Fruit fly (Drosophila melanogaster): ENCODE results near the gene noc.

The noc gene

dm6 chr2L:14458187-14458899 is 32.3 kb upstream of the noc start (continued):
- TF ChIP-seq Abd-B (GFP tag; optimal IDR thresholded peaks at IDR 0.05) = peak; percentile 46
- no peak for TF ChIP-seq trem (tag; optimal IDR thresholded peaks at IDR 0.05)
- no peak for TF ChIP-seq CG17912 (GFP tag; optimal IDR thresholded peaks at IDR 0.05)
- TF ChIP-seq CG13287 (GFP tag; IDR thresholded peaks at IDR 0.05; ENCODE audit: partially characterized antibody) = no peak
- TF ChIP-seq CG31365 (tag; optimal IDR thresholded peaks at IDR 0.05) = no peak
- TF ChIP-seq so (GFP tag; IDR thresholded peaks at IDR 0.05) = peak; percentile 59; the same call in 1 of the 3 replicates
- TF ChIP-seq knrl (GFP tag; IDR thresholded peaks at IDR 0.05; ENCODE audit: partially characterized antibody) = no peak
- TF ChIP-seq kah (GFP tag; optimal IDR thresholded peaks at IDR 0.05) = no peak
- TF ChIP-seq CG17829 (tag; optimal IDR thresholded peaks at IDR 0.05) = no peak
- peak; percentile 31; the same call in 1 of the 2 replicates for TF ChIP-seq CG6689 (GFP tag; IDR thresholded peaks at IDR 0.05)
- no peak for TF ChIP-seq BEAF-32 (GFP tag; optimal IDR thresholded peaks at IDR 0.05)
- TF ChIP-seq CG14014 (GFP tag; IDR thresholded peaks at IDR 0.05) = peak; percentile 66
- TF ChIP-seq insv (GFP tag; optimal IDR thresholded peaks at IDR 0.05) = no peak
- TF ChIP-seq CG17359 (tag; optimal IDR thresholded peaks at IDR 0.05) = peak; percentile 32
- peak; percentile 71 for TF ChIP-seq org-1 (GFP tag; optimal IDR thresholded peaks at IDR 0.05)
- TF ChIP-seq lbe (GFP tag; optimal IDR thresholded peaks at IDR 0.05) = no peak
- TF ChIP-seq CG14667 (GFP tag; IDR thresholded peaks at IDR 0.05) = 0 out of 2 replicates have a peak, but pooled peaks have one; percentile 22
- TF ChIP-seq Dbx (GFP tag; IDR thresholded peaks at IDR 0.05) = no peak
- no peak for TF ChIP-seq Scr (GFP tag; IDR thresholded peaks at IDR 0.05; ENCODE audit: partially characterized antibody)
- TF ChIP-seq zf30C (GFP tag; optimal IDR thresholded peaks at IDR 0.05) = no peak
- no peak for TF ChIP-seq CG31441 (GFP tag; IDR thresholded peaks at IDR 0.05)
- TF ChIP-seq CG16815 (GFP tag; optimal IDR thresholded peaks at IDR 0.05) = peak; percentile 33
- no peak for TF ChIP-seq oc (tag; optimal IDR thresholded peaks at IDR 0.05)
- peak; percentile 82 for TF ChIP-seq lmd (GFP tag; IDR thresholded peaks at IDR 0.05)
- TF ChIP-seq gcm2 (GFP tag; optimal IDR thresholded peaks at IDR 0.05) = no peak
- TF ChIP-seq CG8944 (GFP tag; optimal IDR thresholded peaks at IDR 0.05) = peak; percentile 66
- no peak for TF ChIP-seq repo (GFP tag; optimal IDR thresholded peaks at IDR 0.05)
- peak; percentile 44 for TF ChIP-seq Bdp1 (GFP tag; optimal IDR thresholded peaks at IDR 0.05)
- TF ChIP-seq CG15073 (GFP tag; optimal IDR thresholded peaks at IDR 0.05) = no peak
- TF ChIP-seq CG17328 (GFP tag; IDR thresholded peaks at IDR 0.05) = peak; percentile 64; the same call in 1 of the 2 replicates
- TF ChIP-seq CG8359 (GFP tag; optimal IDR thresholded peaks at IDR 0.05; ENCODE audit: borderline replicate concordance) = no peak
- peak; percentile 46 for TF ChIP-seq CG12104 (GFP tag; optimal IDR thresholded peaks at IDR 0.05)
- TF ChIP-seq Dfd (GFP tag; optimal IDR thresholded peaks at IDR 0.05) = no peak
- TF ChIP-seq CG34376 (GFP tag; optimal IDR thresholded peaks at IDR 0.05) = no peak
- peak; percentile 86 for TF ChIP-seq sr (GFP tag; IDR thresholded peaks at IDR 0.05)
- TF ChIP-seq croc (GFP tag; conservative IDR thresholded peaks at IDR 0.05) = peak; percentile 43; the same call in 2 of the 3 replicates
- peak; percentile 38 for TF ChIP-seq CG1647 (GFP tag; optimal IDR thresholded peaks at IDR 0.05)
- TF ChIP-seq emc (GFP tag; optimal IDR thresholded peaks at IDR 0.05) = no peak
- TF ChIP-seq CG4404 (GFP tag; IDR thresholded peaks at IDR 0.05) = no peak
- TF ChIP-seq Atf6 (GFP tag; IDR thresholded peaks at IDR 0.05) = peak; percentile 66; the same call in 1 of the 2 replicates
- no peak; the same call in 1 of the 2 replicates for TF ChIP-seq CG9215 (GFP tag; IDR thresholded peaks at IDR 0.05)
- TF ChIP-seq CG32772 (GFP tag; IDR thresholded peaks at IDR 0.05) = no peak; the same call in 1 of the 2 replicates
- TF ChIP-seq B-H2 (GFP tag; optimal IDR thresholded peaks at IDR 0.05) = no peak
- TF ChIP-seq Xbp1 (GFP tag; optimal IDR thresholded peaks at IDR 0.05) = peak; percentile 71
- no peak for TF ChIP-seq CG11695 (GFP tag; IDR thresholded peaks at IDR 0.05)
- no peak for TF ChIP-seq Six4 (GFP tag; optimal IDR thresholded peaks at IDR 0.05)
- no peak for TF ChIP-seq CG14860 (GFP tag; IDR thresholded peaks at IDR 0.05; ENCODE audit: partially characterized antibody)
- 0 out of 2 replicates have a peak, but pooled peaks have one; percentile 50 for TF ChIP-seq aop (GFP tag; IDR thresholded peaks at IDR 0.05)
- TF ChIP-seq CG10654 (GFP tag; optimal IDR thresholded peaks at IDR 0.05) = no peak
- no peak for TF ChIP-seq cwo (GFP tag; optimal IDR thresholded peaks at IDR 0.05)

Data from whole organism, embryonic.